Worm (Caenorhabditis elegans) whole organism, L4/young adult: Measurements from ENCODE around the gene cubn-1.

ENCODE experiments used
- W03F9.2 ChIP-seq: fragments of 150-350 bp; optimal IDR thresholded peaks from 2 replicates; lab custom pipeline; 2014; ENCODE audit warnings: missing biosample characterization, missing genetic modification characterization
- dao-5 ChIP-seq: sonication (generic microtip); optimal IDR thresholded peaks from 2 replicates; lab custom pipeline; 2016; ENCODE audit warnings: missing genotype, missing genetic modification characterization, moderate library complexity, missing compliant biosample characterization
- him-1 ChIP-seq: sonication (generic microtip); optimal IDR thresholded peaks from 2 replicates; lab custom pipeline; 2016; ENCODE audit warnings: missing genotype, missing genetic modification reagents, missing genetic modification characterization, missing compliant biosample characterization

cubn-1 gene

DNA sequence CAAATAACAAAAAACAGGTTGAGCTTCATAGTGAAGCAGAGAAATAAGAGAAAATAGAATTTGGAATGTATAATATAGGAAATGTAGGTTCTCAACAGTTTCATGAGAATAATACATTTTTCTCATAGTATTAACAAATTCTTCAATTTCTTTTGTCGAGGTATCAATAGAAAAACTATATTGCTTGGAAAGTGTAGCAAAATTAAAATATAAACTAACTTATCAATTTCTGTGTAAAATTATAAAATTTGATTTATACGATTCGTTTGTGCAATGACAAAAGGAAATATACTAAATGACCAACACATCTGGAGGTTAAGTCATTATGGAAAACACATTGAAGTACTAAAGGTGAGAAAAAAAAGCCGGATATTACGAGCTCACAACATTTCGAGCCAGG is 50.5 kb downstream of the cubn-1 start, which contains the start of gene W05B10.3:
W05B10.3 (minus strand) TSS at position 101 of the 400 bp plus-strand sequence.
- no peak for TF ChIP-seq dao-5
- TF ChIP-seq W03F9.2 (tag; lab: Kevin White, UChicago), result no peak
- no peak for TF ChIP-seq him-1

- no peak for TF ChIP-seq W03F9.2 (tag; lab: Kevin White, UChicago)
- no peak for TF ChIP-seq him-1
Measured at ce11 chrV:12663386-12663785, 52.3 kb downstream of the cubn-1 start.

DNA sequence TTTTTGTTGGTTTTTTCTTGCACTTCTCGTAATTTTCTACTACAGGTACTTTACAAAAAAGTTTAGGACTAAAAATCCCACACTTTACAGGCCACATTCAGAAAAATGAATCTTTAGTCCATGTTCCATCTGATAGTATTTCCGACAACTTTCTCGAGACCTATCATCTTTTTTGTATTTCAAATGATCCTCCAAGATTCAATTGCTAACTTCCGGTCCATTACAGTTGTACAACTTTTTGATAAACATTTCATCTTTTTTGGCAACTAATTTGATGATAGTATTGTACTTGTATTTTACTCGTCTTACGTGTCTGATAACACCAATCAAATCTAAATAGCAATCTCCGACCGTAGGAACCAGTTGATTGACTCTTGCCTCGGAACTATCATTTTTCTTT is 56.3 kb downstream of the cubn-1 start:
- TF ChIP-seq dao-5, result no peak
- TF ChIP-seq him-1, result no peak
- no peak for TF ChIP-seq W03F9.2 (tag; lab: Kevin White, UChicago)

ce11 chrV:12667926-12668325 is 56.8 kb downstream of the cubn-1 start, which contains the start of gene W05B10.4:
TSS of gene W05B10.4 (plus strand) at chrV:12668226.
- TF ChIP-seq him-1, result no peak
- no peak for TF ChIP-seq dao-5

ce11 chrV:12670607-12671006 is 59.5 kb downstream of the cubn-1 start, which contains the start of gene srx-116:
TSS of gene srx-116 (plus strand) at chrV:12670907.
- TF ChIP-seq dao-5, result no peak
- no peak for TF ChIP-seq W03F9.2 (tag; lab: Kevin White, UChicago)
- TF ChIP-seq him-1, result no peak

DNA sequence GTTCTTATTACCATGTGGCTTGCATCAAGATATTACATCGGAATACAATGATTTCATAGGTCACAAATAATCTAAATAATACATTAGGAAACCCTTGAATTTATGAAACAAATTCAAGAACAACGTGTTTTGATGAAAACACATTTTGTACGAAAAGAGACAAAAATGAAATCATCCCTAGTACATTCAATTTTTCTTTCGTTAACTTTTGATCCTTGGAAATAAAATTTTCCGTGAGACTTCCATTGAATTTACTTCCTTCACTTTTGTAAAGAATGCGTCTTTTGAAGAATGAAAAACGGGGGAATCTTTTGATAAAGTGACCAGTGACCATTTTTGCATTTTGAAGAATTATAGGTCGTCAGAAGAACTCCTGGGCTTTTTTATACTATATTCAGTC is 62.6 kb downstream of the cubn-1 start:
- no peak for TF ChIP-seq dao-5
- TF ChIP-seq W03F9.2 (tag; lab: Kevin White, UChicago), result no peak
- TF ChIP-seq him-1, result no peak

- TF ChIP-seq W03F9.2 (tag; lab: Kevin White, UChicago), result no peak
- TF ChIP-seq dao-5, result no peak
- no peak for TF ChIP-seq him-1
Measured at ce11 chrV:12676299-12676698, 65.2 kb downstream of the cubn-1 start.
